Fruit fly (Drosophila melanogaster): ENCODE measurements around the gene CG18048.
A peak's percentile ranks its signal among the peaks of the same experiment; 100 is the strongest.

CG18048 gene

DNA sequence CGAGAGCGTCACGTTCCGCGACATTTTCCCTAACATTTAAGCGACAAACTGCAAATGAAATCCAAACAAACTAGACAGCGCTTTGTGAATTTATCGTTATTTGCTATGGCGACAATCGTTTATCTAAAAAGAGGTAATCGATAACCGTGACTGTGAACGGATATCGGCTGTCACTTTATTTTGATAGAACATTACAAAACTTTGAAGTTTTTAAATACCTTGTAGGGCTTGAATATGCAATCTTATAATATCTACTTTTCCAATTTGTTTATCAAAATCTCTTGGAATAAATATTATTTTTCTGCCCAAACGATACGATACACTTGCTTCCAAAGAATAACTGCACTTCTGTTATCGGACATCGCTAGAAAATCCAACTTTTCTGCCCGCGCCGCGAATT, 34.2 kb downstream of the CG18048 start, which contains the start of the genes CG1024 and TfIIFalpha (continued):
- no peak for TF ChIP-seq sd (tag; optimal IDR thresholded peaks at IDR 0.05)
- no peak for TF ChIP-seq Pdp1 (GFP tag; optimal IDR thresholded peaks at IDR 0.05)
- TF ChIP-seq h (optimal IDR thresholded peaks at IDR 0.05): no peak
- TF ChIP-seq pita (GFP tag; optimal IDR thresholded peaks at IDR 0.05): no peak
- no peak for TF ChIP-seq CG8281 (tag; optimal IDR thresholded peaks at IDR 0.05)
- no peak for TF ChIP-seq slbo (GFP tag; IDR thresholded peaks at IDR 0.05)
- no peak for TF ChIP-seq Dip2 (GFP tag; IDR thresholded peaks at IDR 0.05)
- peak; percentile 36 for TF ChIP-seq CG12391 (tag; optimal IDR thresholded peaks at IDR 0.05)
- TF ChIP-seq sug (tag; optimal IDR thresholded peaks at IDR 0.05): peak; percentile 35
- TF ChIP-seq Gug (GFP tag; IDR thresholded peaks at IDR 0.05): no peak
- TF ChIP-seq dan (GFP tag; IDR thresholded peaks at IDR 0.05): no peak
- TF ChIP-seq B-H2 (GFP tag; optimal IDR thresholded peaks at IDR 0.05): no peak
- TF ChIP-seq CG4854 (GFP tag; optimal IDR thresholded peaks at IDR 0.05): no peak
- TF ChIP-seq pan (optimal IDR thresholded peaks at IDR 0.05): no peak
- no peak for TF ChIP-seq pan (GFP tag; optimal IDR thresholded peaks at IDR 0.05 in 1 of 2, IDR thresholded peaks at IDR 0.05 in 1 of 2)
- TF ChIP-seq HLH4C (GFP tag; IDR thresholded peaks at IDR 0.05; ENCODE audit: partially characterized antibody): peak; percentile 97
- TF ChIP-seq Camta (GFP tag; optimal IDR thresholded peaks at IDR 0.05): no peak
- TF ChIP-seq Trl (optimal IDR thresholded peaks at IDR 0.05): no peak
- no peak for TF ChIP-seq Trl (GFP tag; optimal IDR thresholded peaks at IDR 0.05)
- TF ChIP-seq Jarid2 (GFP tag; optimal IDR thresholded peaks at IDR 0.05): no peak
- TF ChIP-seq CG15479 (GFP tag; optimal IDR thresholded peaks at IDR 0.05): no peak
- TF ChIP-seq CG7963 (GFP tag; IDR thresholded peaks at IDR 0.05; ENCODE audit: partially characterized antibody): peak; percentile 87
- peak; percentile 90 for TF ChIP-seq CG2116 (GFP tag; optimal IDR thresholded peaks at IDR 0.05)
- no peak for TF ChIP-seq bcd (GFP tag; optimal IDR thresholded peaks at IDR 0.05)
- no peak for TF ChIP-seq exex (tag; optimal IDR thresholded peaks at IDR 0.05)
- no peak for TF ChIP-seq CG9817 (tag; optimal IDR thresholded peaks at IDR 0.05)
- peak; percentile 90 for TF ChIP-seq sna (GFP tag; IDR thresholded peaks at IDR 0.05; ENCODE audit: partially characterized antibody)
- TF ChIP-seq CG11696 (GFP tag; IDR thresholded peaks at IDR 0.05): no peak
- TF ChIP-seq Dref (GFP tag; IDR thresholded peaks at IDR 0.05): peak; percentile 78
- TF ChIP-seq NfI (GFP tag; optimal IDR thresholded peaks at IDR 0.05): no peak
- no peak for TF ChIP-seq kah (GFP tag; optimal IDR thresholded peaks at IDR 0.05)
- TF ChIP-seq CG7357 (GFP tag; IDR thresholded peaks at IDR 0.05): no peak
- no peak for TF ChIP-seq Asciz (GFP tag; optimal IDR thresholded peaks at IDR 0.05)
- no peak for TF ChIP-seq CG6813 (GFP tag; optimal IDR thresholded peaks at IDR 0.05)
- no peak for TF ChIP-seq CG4360 (GFP tag; IDR thresholded peaks at IDR 0.05)
- no peak for TF ChIP-seq ase (GFP tag; IDR thresholded peaks at IDR 0.05)
- peak; percentile 38 for TF ChIP-seq Ets97D (GFP tag; optimal IDR thresholded peaks at IDR 0.05)
- no peak for TF ChIP-seq CG32767 (GFP tag; IDR thresholded peaks at IDR 0.05)
- TF ChIP-seq CG12659 (GFP tag; optimal IDR thresholded peaks at IDR 0.05): peak; percentile 61
- TF ChIP-seq CG3726 (GFP tag; IDR thresholded peaks at IDR 0.05): no peak
- TF ChIP-seq CG16779 (GFP tag; IDR thresholded peaks at IDR 0.05): no peak
- no peak for TF ChIP-seq NK7.1 (GFP tag; optimal IDR thresholded peaks at IDR 0.05)
- TF ChIP-seq BEAF-32 (GFP tag; optimal IDR thresholded peaks at IDR 0.05): peak; percentile 85
- TF ChIP-seq CG8765 (GFP tag; IDR thresholded peaks at IDR 0.05): no peak
- TF ChIP-seq dmrt99B (tag; optimal IDR thresholded peaks at IDR 0.05): no peak
- TF ChIP-seq CG13424 (tag; optimal IDR thresholded peaks at IDR 0.05): peak; percentile 27
- no peak for TF ChIP-seq prd (optimal IDR thresholded peaks at IDR 0.05)
- TF ChIP-seq prd (GFP tag; IDR thresholded peaks at IDR 0.05): no peak
- TF ChIP-seq CG14014 (GFP tag; IDR thresholded peaks at IDR 0.05): no peak
- TF ChIP-seq CG34422 (GFP tag; IDR thresholded peaks at IDR 0.05): no peak
- no peak for TF ChIP-seq tio (GFP tag; optimal IDR thresholded peaks at IDR 0.05)
- no peak for TF ChIP-seq repo (GFP tag; optimal IDR thresholded peaks at IDR 0.05)
- no peak for TF ChIP-seq Bteb2 (GFP tag; optimal IDR thresholded peaks at IDR 0.05)
